Fruit fly (Drosophila melanogaster) whole organism: ENCODE data around the gene CG13829.

Experiments
- pan ChIP-seq: fragments of >200 bp; optimal IDR thresholded peaks from 2 replicates; lab custom pipeline; 2017
- psq ChIP-seq: fragments of >200 bp; optimal IDR thresholded peaks from 2 replicates; lab custom pipeline; 2017

dm6 chr3R:23147625-23148024 lies 13.5 kb downstream of the CG13829 start:
- TF ChIP-seq psq (lab: Kevin White, UChicago) (no peak), pan (no peak)
